Worm (Caenorhabditis elegans): Measurements from ENCODE around the gene spl-2.

The spl-2 gene

ce11 chrV:9112467-9112866, 34.2 kb downstream of the spl-2 start, which contains the start of gene F21C10.7:
TSS of gene F21C10.7 (plus strand) at chrV:9112767.
- TF ChIP-seq nhr-120 (GFP tag; IDR thresholded peaks at IDR 0.05) = no peak
- no peak for TF ChIP-seq let-607 (tag; optimal IDR thresholded peaks at IDR 0.05)
- TF ChIP-seq lsl-1 (GFP tag; optimal IDR thresholded peaks at IDR 0.05) = no peak
- no peak for TF ChIP-seq lin-40 (tag; optimal IDR thresholded peaks at IDR 0.05)
- TF ChIP-seq F37B4.10 (GFP tag; IDR thresholded peaks at IDR 0.05) = no peak
- TF ChIP-seq somi-1 (GFP tag; optimal IDR thresholded peaks at IDR 0.05) = no peak
- no peak for TF ChIP-seq ZK185.1 (tag; optimal IDR thresholded peaks at IDR 0.05; ENCODE audit: poor library complexity, severe bottlenecking)
- TF ChIP-seq zfh-2 (GFP tag; conservative IDR thresholded peaks at IDR 0.05) = no peak
- no peak for TF ChIP-seq hlh-26 (GFP tag; conservative IDR thresholded peaks at IDR 0.05)
- TF ChIP-seq F57C9.4 (tag; optimal IDR thresholded peaks at IDR 0.05) = no peak
- no peak for TF ChIP-seq athp-1 (tag; optimal IDR thresholded peaks at IDR 0.05)
- TF ChIP-seq madf-3 (GFP tag; IDR thresholded peaks at IDR 0.05) = no peak
- TF ChIP-seq lin-54 (GFP tag; optimal IDR thresholded peaks at IDR 0.05) = no peak

- TF ChIP-seq ekl-4 (GFP tag; IDR thresholded peaks at IDR 0.05) = no peak
- no peak for TF ChIP-seq mcd-1 (GFP tag; IDR thresholded peaks at IDR 0.05)
- TF ChIP-seq hlh-12 (tag; optimal IDR thresholded peaks at IDR 0.05) = no peak
- TF ChIP-seq dpff-1 (tag; optimal IDR thresholded peaks at IDR 0.05) = no peak
- TF ChIP-seq lin-40 (tag; optimal IDR thresholded peaks at IDR 0.05) = no peak
- TF ChIP-seq K11D2.4 (GFP tag; IDR thresholded peaks at IDR 0.05) = no peak
- TF ChIP-seq ceh-40 (GFP tag; IDR thresholded peaks at IDR 0.05) = no peak
- TF ChIP-seq chd-7 (tag; optimal IDR thresholded peaks at IDR 0.05) = no peak
- TF ChIP-seq gei-17 (GFP tag; optimal IDR thresholded peaks at IDR 0.05) = no peak
- no peak for TF ChIP-seq Y56A3A.18 (GFP tag; IDR thresholded peaks at IDR 0.05)
Measured at ce11 chrV:9111957-9112356, 34.7 kb downstream of the spl-2 start.

ce11 chrV:9109281-9109680, 37.4 kb downstream of the spl-2 start, which contains the start of gene pqn-31:
TSS of gene pqn-31 (plus strand) at chrV:9109581.
- no peak for TF ChIP-seq nfyb-1 (GFP tag; IDR thresholded peaks at IDR 0.05)
- no peak for TF ChIP-seq pha-4 (tag; optimal IDR thresholded peaks at IDR 0.05)
- TF ChIP-seq hrde-1 (tag; optimal IDR thresholded peaks at IDR 0.05; ENCODE audit: borderline replicate concordance) = no peak
- no peak for TF ChIP-seq attf-3 (GFP tag; conservative IDR thresholded peaks at IDR 0.05)
- no peak for TF ChIP-seq tbp1 (GFP tag; optimal IDR thresholded peaks at IDR 0.05)
- no peak for TF ChIP-seq lin-35 (GFP tag; optimal IDR thresholded peaks at IDR 0.05)
- no peak for TF ChIP-seq nhr-90 (tag; optimal IDR thresholded peaks at IDR 0.05)

DNA sequence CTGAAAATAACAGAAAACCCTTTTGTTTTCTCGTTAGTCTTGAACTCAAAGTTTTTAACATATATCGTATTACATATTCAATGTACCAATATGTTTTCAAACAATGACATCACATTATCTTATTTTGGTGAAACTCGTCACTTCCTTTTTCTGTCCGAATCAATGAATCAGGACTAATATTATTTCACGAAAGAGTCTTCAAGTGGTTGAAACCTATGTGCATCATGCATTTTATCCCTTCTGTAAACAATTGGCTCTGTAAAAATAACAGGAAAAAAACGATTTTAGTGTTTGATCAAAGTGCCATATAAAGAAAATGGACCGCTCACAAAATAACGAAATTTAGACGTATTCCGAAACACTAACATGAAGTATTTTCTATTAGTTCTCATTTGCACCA, 38.5 kb downstream of the spl-2 start, which contains the start of gene F21C10.18:
TSS of gene F21C10.18 (plus strand) at position 301 of the 400 bp plus-strand sequence.
- TF ChIP-seq unc-62 (GFP tag; optimal IDR thresholded peaks at IDR 0.05) (no peak), F52B5.7 (tag; optimal IDR thresholded peaks at IDR 0.05) (no peak), hmg-20 (GFP tag; IDR thresholded peaks at IDR 0.05) (no peak), him-1 (tag; optimal IDR thresholded peaks at IDR 0.05) (no peak), lin-35 (GFP tag; optimal IDR thresholded peaks at IDR 0.05) (no peak), lir-1 (GFP tag; conservative IDR thresholded peaks at IDR 0.05) (no peak), D2030.7 (GFP tag; IDR thresholded peaks at IDR 0.05) (no peak), fkh-3 (tag; optimal IDR thresholded peaks at IDR 0.05) (no peak), let-607 (tag; optimal IDR thresholded peaks at IDR 0.05) (no peak), repo-1 (tag; optimal IDR thresholded peaks at IDR 0.05) (no peak), F22D6.2 (tag; optimal IDR thresholded peaks at IDR 0.05) (no peak), nfya-2 (GFP tag; IDR thresholded peaks at IDR 0.05) (no peak), lsy-27 (tag; optimal IDR thresholded peaks at IDR 0.05; ENCODE audit: borderline replicate concordance, insufficient read depth) (no peak), madf-6 (GFP tag; IDR thresholded peaks at IDR 0.05) (no peak), die-1 (tag; optimal IDR thresholded peaks at IDR 0.05) (no peak), ceh-27 (GFP tag; optimal IDR thresholded peaks at IDR 0.05) (no peak), nhr-120 (GFP tag; IDR thresholded peaks at IDR 0.05) (no peak), ama-1 (optimal IDR thresholded peaks at IDR 0.05) (no peak), ama-1 (GFP tag; optimal IDR thresholded peaks at IDR 0.05) (no peak), lin-40 (tag; optimal IDR thresholded peaks at IDR 0.05) (no peak), F49E8.2 (tag; optimal IDR thresholded peaks at IDR 0.05; ENCODE audit: insufficient read depth) (no peak)
